Worm (Caenorhabditis elegans): Measurements from ENCODE around the gene odr-1.
A peak's percentile ranks its signal among the peaks of the same experiment; 100 is the strongest.

Gene odr-1

DNA sequence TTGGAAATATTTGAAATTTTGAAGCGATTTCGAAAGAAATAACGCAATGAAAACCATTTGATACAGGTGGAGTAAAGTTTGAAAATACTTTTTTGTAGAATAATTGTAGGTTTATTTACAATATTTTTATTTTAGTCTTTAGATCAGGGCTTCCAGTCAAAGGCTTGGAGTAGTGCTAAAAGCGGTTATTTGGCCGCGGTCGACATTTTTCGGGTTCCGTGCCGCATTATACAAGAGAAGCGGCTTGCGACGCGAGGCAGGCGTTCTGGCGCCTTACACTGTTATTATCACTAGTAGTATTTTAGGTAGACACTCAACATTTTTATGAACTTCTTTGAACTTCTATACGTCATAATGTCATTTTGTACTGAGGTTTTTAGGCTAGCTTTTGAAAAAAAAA lies 44.3 kb downstream of the odr-1 start:
- TF ChIP-seq ceh-43 (GFP tag; optimal IDR thresholded peaks at IDR 0.05) (no peak), elt-1 (tag; optimal IDR thresholded peaks at IDR 0.05; ENCODE audit: borderline replicate concordance, insufficient read depth) (no peak), sptf-1 (tag; optimal IDR thresholded peaks at IDR 0.05) (no peak), mls-2 (tag; optimal IDR thresholded peaks at IDR 0.05) (no peak), lsy-2 (tag; optimal IDR thresholded peaks at IDR 0.05) (no peak), unc-39 (tag; optimal IDR thresholded peaks at IDR 0.05) (no peak), mep-1 (tag; optimal IDR thresholded peaks at IDR 0.05) (no peak), sem-2 (GFP tag; optimal IDR thresholded peaks at IDR 0.05) (no peak), blmp-1 (tag; optimal IDR thresholded peaks at IDR 0.05) (no peak), zip-8 (tag; optimal IDR thresholded peaks at IDR 0.05) (no peak), ces-1 (GFP tag; optimal IDR thresholded peaks at IDR 0.05) (no peak), cnd-1 (tag; optimal IDR thresholded peaks at IDR 0.05) (no peak)

DNA sequence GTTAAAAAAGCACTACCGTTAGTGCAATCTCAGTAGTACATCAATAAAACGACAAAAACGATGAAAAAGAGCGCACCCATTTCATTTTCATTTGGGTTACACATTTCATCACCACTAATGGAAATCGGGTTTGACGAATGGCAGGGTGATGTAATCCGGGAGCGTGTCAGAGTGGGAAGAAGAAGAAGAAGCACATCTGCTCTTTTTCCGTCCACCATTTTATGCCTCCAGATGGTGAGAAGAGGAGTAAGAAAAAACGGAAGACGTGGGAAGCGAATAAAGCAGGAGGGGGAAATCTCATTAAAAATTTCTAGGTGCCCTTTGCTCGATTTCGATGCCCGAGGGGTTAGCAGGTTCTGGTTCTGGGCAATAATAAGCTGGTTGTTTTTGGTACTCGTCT lies 44.7 kb downstream of the odr-1 start:
- TF ChIP-seq ces-1 (GFP tag; optimal IDR thresholded peaks at IDR 0.05), result peak; percentile 81
- no peak for TF ChIP-seq nhr-2 (tag; optimal IDR thresholded peaks at IDR 0.05)
- TF ChIP-seq lin-13 (tag; optimal IDR thresholded peaks at IDR 0.05), result no peak
- TF ChIP-seq ceh-83 (GFP tag; optimal IDR thresholded peaks at IDR 0.05), result no peak
- TF ChIP-seq mls-2 (tag; optimal IDR thresholded peaks at IDR 0.05), result no peak

DNA sequence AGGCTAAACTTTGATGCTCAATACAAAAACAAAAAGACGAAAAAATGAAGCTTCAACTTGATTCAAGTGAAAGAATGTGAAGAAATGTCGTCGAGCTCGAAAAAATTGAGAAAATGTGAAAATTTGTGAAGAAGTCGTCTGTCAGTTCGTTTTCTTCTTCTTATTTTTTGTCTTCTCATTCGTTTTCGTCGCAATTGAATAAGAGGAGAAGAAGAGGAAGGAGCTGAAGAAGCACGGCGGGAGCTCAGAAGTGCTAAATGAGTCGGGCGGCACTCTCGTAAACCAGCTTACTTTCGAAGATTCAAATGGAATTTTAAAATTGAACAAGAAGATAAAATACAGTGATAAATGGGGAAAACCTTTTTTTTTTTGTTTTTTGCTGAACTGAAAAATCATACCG lies 45.6 kb downstream of the odr-1 start:
- TF ChIP-seq cnd-1 (tag; optimal IDR thresholded peaks at IDR 0.05) (no peak), ztf-11 (tag; optimal IDR thresholded peaks at IDR 0.05) (no peak), ces-1 (GFP tag; optimal IDR thresholded peaks at IDR 0.05) (peak; percentile 73), nhr-28 (tag; optimal IDR thresholded peaks at IDR 0.05) (no peak), elt-1 (tag; optimal IDR thresholded peaks at IDR 0.05; ENCODE audit: borderline replicate concordance, insufficient read depth) (no peak), bed-3 (GFP tag; optimal IDR thresholded peaks at IDR 0.05) (no peak)

DNA sequence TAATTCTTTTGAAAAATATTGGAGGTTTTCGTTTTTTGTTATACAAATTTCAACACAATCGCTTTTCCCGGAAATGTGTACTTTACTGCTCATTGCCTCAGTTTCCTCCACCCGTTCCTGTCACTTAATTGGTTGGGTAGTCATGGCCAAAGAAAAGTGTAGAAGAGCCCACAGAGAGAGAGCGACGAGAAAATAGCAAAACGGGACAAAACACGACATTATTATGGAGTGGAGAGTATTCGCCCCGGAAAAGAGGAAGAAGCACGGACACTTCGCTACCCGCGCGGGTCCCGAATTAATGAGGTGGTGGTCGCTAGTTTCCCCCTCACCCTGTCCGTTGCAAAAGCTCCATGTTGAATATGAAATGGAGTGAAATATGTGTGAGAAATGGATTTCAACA lies 47.0 kb downstream of the odr-1 start:
- TF ChIP-seq mep-1 (tag; optimal IDR thresholded peaks at IDR 0.05) (peak; percentile 15), ham-2 (GFP tag; optimal IDR thresholded peaks at IDR 0.05) (no peak), lin-13 (tag; optimal IDR thresholded peaks at IDR 0.05) (no peak), mab-5 (tag; optimal IDR thresholded peaks at IDR 0.05) (no peak), mls-2 (tag; optimal IDR thresholded peaks at IDR 0.05) (peak; percentile 59), drap-1 (GFP tag; optimal IDR thresholded peaks at IDR 0.05) (no peak), unc-62 (GFP tag; optimal IDR thresholded peaks at IDR 0.05) (no peak), nhr-237 (tag; optimal IDR thresholded peaks at IDR 0.05) (no peak), flh-1 (GFP tag; optimal IDR thresholded peaks at IDR 0.05) (no peak), snpc-4 (tag; optimal IDR thresholded peaks at IDR 0.05) (no peak), sptf-1 (tag; optimal IDR thresholded peaks at IDR 0.05) (no peak), bed-3 (GFP tag; optimal IDR thresholded peaks at IDR 0.05) (no peak), sem-2 (GFP tag; optimal IDR thresholded peaks at IDR 0.05) (no peak), pha-4 (tag; optimal IDR thresholded peaks at IDR 0.05) (no peak), blmp-1 (tag; optimal IDR thresholded peaks at IDR 0.05) (no peak), elt-3 (tag; optimal IDR thresholded peaks at IDR 0.05) (no peak), ces-1 (GFP tag; optimal IDR thresholded peaks at IDR 0.05) (peak; percentile 56), nhr-12 (tag; optimal IDR thresholded peaks at IDR 0.05) (no peak), hlh-1 (tag; optimal IDR thresholded peaks at IDR 0.05) (no peak), unc-120 (tag; optimal IDR thresholded peaks at IDR 0.05; ENCODE audit: poor library complexity, severe bottlenecking) (no peak), zip-8 (tag; optimal IDR thresholded peaks at IDR 0.05) (no peak), ztf-11 (tag; optimal IDR thresholded peaks at IDR 0.05) (no peak), lsy-2 (tag; optimal IDR thresholded peaks at IDR 0.05) (no peak), nhr-28 (tag; optimal IDR thresholded peaks at IDR 0.05) (no peak), cnd-1 (tag; optimal IDR thresholded peaks at IDR 0.05) (peak; percentile 23)

DNA sequence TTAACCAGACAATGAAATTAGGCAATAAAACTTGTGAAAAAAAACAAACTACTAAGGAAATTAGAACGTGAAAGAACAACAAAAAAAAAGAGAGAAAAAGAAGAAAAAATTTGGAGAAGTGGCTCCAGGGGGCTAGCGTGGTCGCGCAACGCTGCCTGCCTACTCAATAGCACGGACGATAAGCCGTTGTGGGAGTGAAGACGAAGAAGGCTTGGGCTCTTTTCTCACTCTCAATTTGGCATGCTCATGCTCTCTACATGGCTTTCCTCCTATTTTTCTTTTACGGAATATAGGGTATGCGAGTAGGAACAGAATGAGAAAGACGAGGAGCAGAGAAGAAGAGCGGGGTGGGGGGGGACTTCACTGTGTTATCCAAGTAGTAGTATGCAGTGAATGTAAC lies 48.5 kb downstream of the odr-1 start:
- no peak for TF ChIP-seq elt-1 (tag; optimal IDR thresholded peaks at IDR 0.05; ENCODE audit: borderline replicate concordance, insufficient read depth)
- TF ChIP-seq ztf-11 (tag; optimal IDR thresholded peaks at IDR 0.05), result peak; percentile 14
- no peak for TF ChIP-seq drap-1 (GFP tag; optimal IDR thresholded peaks at IDR 0.05)
- peak; percentile 22 for TF ChIP-seq mep-1 (tag; optimal IDR thresholded peaks at IDR 0.05)
- no peak for TF ChIP-seq elt-3 (tag; optimal IDR thresholded peaks at IDR 0.05)
- TF ChIP-seq mls-2 (tag; optimal IDR thresholded peaks at IDR 0.05), result no peak
- TF ChIP-seq cnd-1 (tag; optimal IDR thresholded peaks at IDR 0.05), result no peak
- TF ChIP-seq tbx-8 (GFP tag; optimal IDR thresholded peaks at IDR 0.05), result no peak
- peak; percentile 68 for TF ChIP-seq ces-1 (GFP tag; optimal IDR thresholded peaks at IDR 0.05)
- no peak for TF ChIP-seq zip-8 (tag; optimal IDR thresholded peaks at IDR 0.05)
- TF ChIP-seq nhr-28 (tag; optimal IDR thresholded peaks at IDR 0.05), result no peak
- no peak for TF ChIP-seq mab-5 (tag; optimal IDR thresholded peaks at IDR 0.05)
- TF ChIP-seq bed-3 (GFP tag; optimal IDR thresholded peaks at IDR 0.05), result no peak
- no peak for TF ChIP-seq lin-13 (tag; optimal IDR thresholded peaks at IDR 0.05)
- TF ChIP-seq lsy-2 (tag; optimal IDR thresholded peaks at IDR 0.05), result no peak
- TF ChIP-seq sem-2 (GFP tag; optimal IDR thresholded peaks at IDR 0.05), result no peak
- TF ChIP-seq unc-120 (tag; optimal IDR thresholded peaks at IDR 0.05; ENCODE audit: poor library complexity, severe bottlenecking), result no peak
- TF ChIP-seq unc-62 (GFP tag; optimal IDR thresholded peaks at IDR 0.05), result no peak
- TF ChIP-seq blmp-1 (tag; optimal IDR thresholded peaks at IDR 0.05), result no peak

Measured in whole organism, mixed stage, embryonic.